Worm (Caenorhabditis elegans) whole organism, young adult: ENCODE results near the gene C26E6.1.

ENCODE experiments used
- B0019.2 ChIP-seq: fragments of 200-800 bp; sonication (Bioruptor generic); conservative IDR thresholded peaks from 2 replicates; pipeline ENCODE4 v1.3.6; 2022; ENCODE audit warnings: missing genetic modification reagents, missing genetic modification characterization, missing compliant biosample characterization
- F49E8.2 ChIP-seq: sonication (generic microtip); optimal IDR thresholded peaks from 3 replicates; lab custom pipeline; 2017; ENCODE audit warnings: missing genetic modification characterization, mild to moderate bottlenecking, missing compliant biosample characterization, antibody characterized with exemption, moderate library complexity; ENCODE audit not compliant: insufficient read depth
- K11D2.4 ChIP-seq: fragments of 200-800 bp; sonication (Bioruptor generic); IDR thresholded peaks from 2 replicates; pipeline ENCODE4 v1.3.6; 2022; ENCODE audit warnings: missing genetic modification reagents, missing genetic modification characterization, missing compliant biosample characterization
- T26A5.8 ChIP-seq: sonication (generic microtip); optimal IDR thresholded peaks from 2 replicates; lab custom pipeline; 2016; ENCODE audit warnings: missing genetic modification characterization, missing compliant biosample characterization
- Y67H2A.10 ChIP-seq: fragments of 200-800 bp; sonication (Bioruptor generic); conservative IDR thresholded peaks from 2 replicates; pipeline ENCODE4 v1.3.6; 2022; ENCODE audit warnings: missing genetic modification reagents, missing genetic modification characterization, missing compliant biosample characterization
- ZK185.1 ChIP-seq: sonication (generic microtip); optimal IDR thresholded peaks from 2 replicates; lab custom pipeline; 2016; ENCODE audit warnings: mild to moderate bottlenecking, missing genetic modification characterization, missing compliant biosample characterization; ENCODE audit not compliant: poor library complexity, severe bottlenecking
- aptf-2 ChIP-seq: fragments of 200-800 bp; sonication (Bioruptor generic); conservative IDR thresholded peaks from 2 replicates; pipeline ENCODE4 v1.3.6; 2022; ENCODE audit warnings: missing genetic modification reagents, missing genetic modification characterization, missing compliant biosample characterization
- aptf-3 ChIP-seq: fragments of 200-800 bp; sonication (Bioruptor generic); IDR thresholded peaks from 2 replicates; pipeline ENCODE4 v1.3.6; 2022; ENCODE audit warnings: missing genetic modification characterization, missing compliant biosample characterization
- attf-3 ChIP-seq: fragments of 200-800 bp; sonication (Bioruptor generic); conservative IDR thresholded peaks from 2 replicates; pipeline ENCODE4 v1.3.6; 2022; ENCODE audit warnings: missing genetic modification reagents, missing genetic modification characterization, missing compliant biosample characterization
- attf-6 ChIP-seq: fragments of 200-800 bp; sonication (Bioruptor generic); IDR thresholded peaks from 2 replicates; pipeline ENCODE4 v1.3.6; 2022; ENCODE audit warnings: missing genetic modification reagents, missing genetic modification characterization, missing compliant biosample characterization
- cebp-1 ChIP-seq, 2 experiments: fragments of 200-800 bp in 1 of 2; sonication (Bioruptor generic) in 1 of 2; sonication (generic microtip) in 1 of 2; IDR thresholded peaks in 1 of 2; optimal IDR thresholded peaks in 1 of 2; 2 replicates each; pipeline versions ENCODE4 v1.3.6 to Lab custom; 2017 to 2022; ENCODE audit warnings: missing compliant biosample characterization in 2 of 2, missing genetic modification characterization in 2 of 2, mild to moderate bottlenecking in 1 of 2, missing genetic modification reagents in 1 of 2, moderate library complexity in 1 of 2
- ceh-91 ChIP-seq: fragments of 200-800 bp; sonication (Bioruptor generic); IDR thresholded peaks from 2 replicates; pipeline ENCODE4 v1.3.6; 2022; ENCODE audit warnings: missing genetic modification reagents, missing genetic modification characterization, missing compliant biosample characterization
- die-1 ChIP-seq: sonication (generic microtip); optimal IDR thresholded peaks from 2 replicates; lab custom pipeline; 2016; ENCODE audit warnings: missing genotype, mild to moderate bottlenecking, missing genetic modification characterization, missing compliant biosample characterization
- dpl-1 ChIP-seq: fragments of 150-350 bp; optimal IDR thresholded peaks from 2 replicates; lab custom pipeline; 2014; ENCODE audit warnings: missing biosample characterization, missing genetic modification reagents, missing genetic modification characterization
- hlh-26 ChIP-seq: fragments of 200-800 bp; sonication (Bioruptor generic); conservative IDR thresholded peaks from 2 replicates; pipeline ENCODE4 v1.3.6; 2022; ENCODE audit warnings: missing genetic modification reagents, missing genetic modification characterization, missing compliant biosample characterization
- hmg-20 ChIP-seq: fragments of 200-800 bp; sonication (Bioruptor generic); IDR thresholded peaks from 2 replicates; pipeline ENCODE4 v1.3.6; 2022; ENCODE audit warnings: missing genetic modification reagents, missing genetic modification characterization, missing compliant biosample characterization
- lag-1 ChIP-seq: fragments of 200-800 bp; sonication (Bioruptor generic); IDR thresholded peaks from 2 replicates; pipeline ENCODE4 v1.3.6; 2022; ENCODE audit warnings: missing genetic modification reagents, missing genetic modification characterization, missing compliant biosample characterization
- lin-26 ChIP-seq: fragments of 200-800 bp; sonication (Bioruptor generic); IDR thresholded peaks from 2 replicates; pipeline ENCODE4 v1.3.6; 2022; ENCODE audit warnings: missing genetic modification reagents, missing genetic modification characterization, missing compliant biosample characterization
- lin-35 ChIP-seq, 3 experiments: fragments of 150-350 bp in 2 of 3; sonication (generic microtip) in 1 of 3; optimal IDR thresholded peaks; 2 replicates each; lab custom pipeline; 2014 to 2018; ENCODE audit warnings: missing biosample characterization in 3 of 3, missing genetic modification characterization in 3 of 3, missing genetic modification reagents in 3 of 3
- lin-54 ChIP-seq: fragments of 200-800 bp; sonication (Bioruptor generic); optimal IDR thresholded peaks from 2 replicates; lab custom pipeline; 2018; ENCODE audit warnings: mild to moderate bottlenecking, missing genetic modification characterization, missing compliant biosample characterization
- lsl-1 ChIP-seq: fragments of 200-800 bp; sonication (Bioruptor generic); optimal IDR thresholded peaks from 2 replicates; lab custom pipeline; 2018; ENCODE audit warnings: mild to moderate bottlenecking, missing genetic modification characterization, moderate library complexity, missing compliant biosample characterization
- lsy-27 ChIP-seq: sonication (generic microtip); optimal IDR thresholded peaks from 2 replicates; lab custom pipeline; 2017; ENCODE audit warnings: missing genetic modification characterization, mild to moderate bottlenecking, missing compliant biosample characterization, antibody characterized with exemption, missing genotype, borderline replicate concordance; ENCODE audit not compliant: insufficient read depth
- madf-8 ChIP-seq: fragments of 200-800 bp; sonication (Bioruptor generic); conservative IDR thresholded peaks from 2 replicates; pipeline ENCODE4 v1.3.6; 2022; ENCODE audit warnings: missing genetic modification reagents, missing genetic modification characterization, missing compliant biosample characterization
- nfya-2 ChIP-seq: fragments of 200-800 bp; sonication (Bioruptor generic); IDR thresholded peaks from 2 replicates; pipeline ENCODE4 v1.3.6; 2022; ENCODE audit warnings: missing genetic modification reagents, missing genetic modification characterization, missing compliant biosample characterization
- rcor-1 ChIP-seq: fragments of 200-800 bp; sonication (Bioruptor generic); IDR thresholded peaks from 2 replicates; pipeline ENCODE4 v1.3.6; 2022; ENCODE audit warnings: missing genetic modification reagents, missing genetic modification characterization, missing compliant biosample characterization
- rpc-1 ChIP-seq, 2 experiments: fragments of 150-350 bp in 1 of 2; sonication (generic microtip) in 1 of 2; optimal IDR thresholded peaks; 2 replicates each; lab custom pipeline; 2014 to 2018; ENCODE audit warnings: missing biosample characterization in 1 of 2, missing genetic modification characterization in 1 of 2, missing genetic modification reagents in 1 of 2, missing genotype in 1 of 2
- sptf-2 ChIP-seq: fragments of 200-800 bp; sonication (Bioruptor generic); optimal IDR thresholded peaks from 2 replicates; lab custom pipeline; 2018; ENCODE audit warnings: mild to moderate bottlenecking, missing genetic modification characterization, missing compliant biosample characterization
- zfh-2 ChIP-seq: fragments of 200-800 bp; sonication (Bioruptor generic); conservative IDR thresholded peaks from 2 replicates; pipeline ENCODE4 v1.3.6; 2022; ENCODE audit warnings: missing genetic modification reagents, missing genetic modification characterization, missing compliant biosample characterization
- zim-3 ChIP-seq: sonication (generic microtip); optimal IDR thresholded peaks from 2 replicates; lab custom pipeline; 2017; ENCODE audit warnings: mild to moderate bottlenecking, missing genetic modification characterization, moderate library complexity, missing compliant biosample characterization
- ztf-22 ChIP-seq: fragments of 200-800 bp; sonication (Bioruptor generic); optimal IDR thresholded peaks from 2 replicates; lab custom pipeline; 2018; ENCODE audit warnings: mild to moderate bottlenecking, missing genetic modification characterization, moderate library complexity, missing compliant biosample characterization
- ztf-6 ChIP-seq: fragments of 200-800 bp; sonication (Bioruptor generic); IDR thresholded peaks from 2 replicates; pipeline ENCODE4 v1.3.6; 2022; ENCODE audit warnings: missing genetic modification reagents, missing genetic modification characterization, missing compliant biosample characterization

The C26E6.1 gene

DNA sequence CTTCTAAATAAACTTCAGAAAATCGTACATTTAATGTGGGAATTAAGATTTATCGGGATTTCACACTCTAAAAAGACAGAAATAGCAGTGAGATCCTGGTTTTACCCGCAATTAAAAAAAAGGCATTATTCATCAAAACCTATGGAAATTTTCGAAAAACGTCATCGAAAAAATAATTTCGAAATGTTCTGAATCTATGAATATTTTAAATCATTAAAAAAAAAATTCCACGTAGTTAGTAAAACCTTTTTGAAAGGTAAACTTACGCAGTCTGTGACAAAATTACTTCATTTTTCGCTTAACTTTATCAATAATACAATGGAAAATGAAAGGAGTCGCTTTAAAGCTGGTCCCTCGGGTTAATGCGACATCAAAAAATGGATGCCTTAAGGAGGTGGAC is at the start of gene C26E6.1:
Gene C26E6.1, plus strand, starts transcription at position 301 of the 400 bp plus-strand sequence.
- no peak for TF ChIP-seq Y67H2A.10 (GFP tag; lab: Robert Waterston, UW)

- TF ChIP-seq F49E8.2 (tag; lab: Kevin White, UChicago) (no peak), hmg-20 (GFP tag; lab: Robert Waterston, UW) (no peak), lsy-27 (no peak), aptf-3 (GFP tag; lab: Robert Waterston, UW) (no peak), sptf-2 (no peak), lin-26 (GFP tag; lab: Robert Waterston, UW) (no peak), cebp-1 (GFP tag; IDR thresholded peaks at IDR 0.05; lab: Robert Waterston, UW) (no peak), cebp-1 (tag; optimal IDR thresholded peaks at IDR 0.05; lab: Kevin White, UChicago) (no peak), lsl-1 (GFP tag; lab: Kevin White, UChicago) (no peak), zim-3 (tag; lab: Kevin White, UChicago) (no peak), die-1 (tag; lab: Kevin White, UChicago) (no peak)
Observed at ce11 chrIII:4906896-4907295, 49.8 kb upstream of the C26E6.1 start, which contains the start of gene rom-1. Gene rom-1 (plus strand): TSS chrIII:4907196.

DNA sequence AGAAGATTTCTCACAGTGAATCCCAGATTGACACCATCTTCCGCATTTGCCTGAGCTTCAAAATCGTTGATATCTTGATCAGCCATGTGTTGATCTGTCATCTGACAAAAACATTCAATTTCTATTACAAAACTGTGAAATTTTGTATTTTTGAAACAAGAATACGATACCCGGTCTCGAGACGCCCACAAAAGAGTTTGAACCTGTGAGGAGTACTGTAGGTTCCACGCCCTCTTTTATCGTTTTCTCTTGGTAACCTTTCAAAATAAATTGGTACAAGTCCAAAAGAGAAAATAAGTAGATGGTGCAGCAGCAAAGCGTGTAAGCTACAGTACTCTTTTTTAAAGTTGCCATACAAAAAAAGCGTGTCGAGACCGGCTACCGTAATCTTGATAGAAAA is 46.7 kb upstream of the C26E6.1 start, which contains the start of gene F26F4.12:
Gene F26F4.12, minus strand, starts transcription at position 101 of the 400 bp plus-strand sequence.
- TF ChIP-seq attf-6 (GFP tag; lab: Robert Waterston, UW) (no peak), ZK185.1 (tag; lab: Kevin White, UChicago) (no peak), lsy-27 (no peak), madf-8 (GFP tag; lab: Robert Waterston, UW) (no peak), nfya-2 (no peak), ztf-22 (GFP tag; lab: Kevin White, UChicago) (no peak), hlh-26 (no peak), rcor-1 (GFP tag; lab: Robert Waterston, UW) (no peak), lag-1 (GFP tag; lab: Robert Waterston, UW) (no peak), F49E8.2 (tag; lab: Kevin White, UChicago) (no peak), B0019.2 (GFP tag; lab: Robert Waterston, UW) (no peak), ceh-91 (no peak), lin-54 (no peak), attf-3 (GFP tag; lab: Robert Waterston, UW) (no peak), ztf-6 (GFP tag; lab: Robert Waterston, UW) (no peak), lin-35 (GFP tag; optimal IDR thresholded peaks at IDR 0.05; lab: Kevin White, UChicago) (no peak)

- TF ChIP-seq aptf-2 (GFP tag; lab: Robert Waterston, UW) (no peak), nfya-2 (no peak), dpl-1 (GFP tag; lab: Kevin White, UChicago) (no peak), K11D2.4 (GFP tag; lab: Robert Waterston, UW) (no peak), T26A5.8 (tag; lab: Kevin White, UChicago) (no peak), zfh-2 (no peak), rpc-1 (optimal IDR thresholded peaks at IDR 0.05; lab: Kevin White, UChicago) (no peak), rpc-1 (tag; optimal IDR thresholded peaks at IDR 0.05; lab: Kevin White, UChicago) (no peak)
Observed at ce11 chrIII:4910956-4911355, 45.7 kb upstream of the C26E6.1 start, which contains the start of gene F26F4.2. Gene F26F4.2 (plus strand): TSS chrIII:4911256.
